Worm (Caenorhabditis elegans) whole organism, young adult: ENCODE measurements around the gene pho-5.

Experiments
- C17E4.6 ChIP-seq: fragments of 200-800 bp; sonication (Bioruptor generic); IDR thresholded peaks from 2 replicates; pipeline ENCODE4 v1.3.6; 2022; ENCODE audit warnings: missing genetic modification reagents, missing genetic modification characterization, missing compliant biosample characterization
- F49E8.2 ChIP-seq: sonication (generic microtip); optimal IDR thresholded peaks from 3 replicates; lab custom pipeline; 2017; ENCODE audit warnings: missing genetic modification characterization, mild to moderate bottlenecking, missing compliant biosample characterization, antibody characterized with exemption, moderate library complexity; ENCODE audit not compliant: insufficient read depth
- F57A8.1 ChIP-seq: fragments of 200-800 bp; sonication (Bioruptor generic); optimal IDR thresholded peaks from 2 replicates; lab custom pipeline; 2018; ENCODE audit warnings: mild to moderate bottlenecking, missing genetic modification characterization, moderate library complexity, missing compliant biosample characterization
- K11D2.4 ChIP-seq: fragments of 200-800 bp; sonication (Bioruptor generic); IDR thresholded peaks from 2 replicates; pipeline ENCODE4 v1.3.6; 2022; ENCODE audit warnings: missing genetic modification reagents, missing genetic modification characterization, missing compliant biosample characterization
- ama-1 ChIP-seq, 3 experiments: fragments of 150-350 bp in 1 of 3; sonication (generic microtip) in 2 of 3; optimal IDR thresholded peaks; 2 replicates each; lab custom pipeline; 2014 to 2018; ENCODE audit warnings: missing biosample characterization in 2 of 3, missing genetic modification characterization in 2 of 3, missing genetic modification reagents in 2 of 3
- ceh-40 ChIP-seq: fragments of 200-800 bp; sonication (Bioruptor generic); IDR thresholded peaks from 2 replicates; pipeline ENCODE4 v1.3.6; 2022; ENCODE audit warnings: missing genetic modification characterization, missing compliant biosample characterization
- die-1 ChIP-seq: sonication (generic microtip); optimal IDR thresholded peaks from 2 replicates; lab custom pipeline; 2016; ENCODE audit warnings: missing genotype, mild to moderate bottlenecking, missing genetic modification characterization, missing compliant biosample characterization
- dpl-1 ChIP-seq: fragments of 150-350 bp; optimal IDR thresholded peaks from 2 replicates; lab custom pipeline; 2014; ENCODE audit warnings: missing biosample characterization, missing genetic modification reagents, missing genetic modification characterization
- lin-26 ChIP-seq: fragments of 200-800 bp; sonication (Bioruptor generic); IDR thresholded peaks from 2 replicates; pipeline ENCODE4 v1.3.6; 2022; ENCODE audit warnings: missing genetic modification reagents, missing genetic modification characterization, missing compliant biosample characterization
- lin-35 ChIP-seq, 3 experiments: fragments of 150-350 bp in 2 of 3; sonication (generic microtip) in 1 of 3; optimal IDR thresholded peaks; 2 replicates each; lab custom pipeline; 2014 to 2018; ENCODE audit warnings: missing biosample characterization in 3 of 3, missing genetic modification characterization in 3 of 3, missing genetic modification reagents in 3 of 3
- mxl-1 ChIP-seq: sonication (generic microtip); optimal IDR thresholded peaks from 2 replicates; lab custom pipeline; 2016; ENCODE audit warnings: missing genetic modification characterization, missing compliant biosample characterization
- tlf-1 ChIP-seq: fragments of 200-800 bp; sonication (Bioruptor generic); optimal IDR thresholded peaks from 2 replicates; lab custom pipeline; 2018; ENCODE audit warnings: mild to moderate bottlenecking, missing genetic modification characterization, missing compliant biosample characterization

DNA sequence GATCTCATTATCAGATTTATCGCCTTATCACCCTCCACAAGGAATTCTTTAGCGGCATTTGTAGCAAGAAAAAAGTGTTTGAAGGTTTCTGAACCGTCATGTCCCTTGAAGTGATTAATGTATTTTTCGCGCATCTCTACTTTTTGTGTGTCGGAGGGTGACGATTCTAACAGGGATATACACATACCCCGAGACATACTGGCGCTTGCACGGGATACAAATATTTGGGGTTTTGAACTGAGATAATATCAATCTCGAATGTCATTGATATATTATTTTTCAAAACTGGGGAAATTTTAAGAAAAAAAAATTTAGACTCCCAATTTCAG is 19.9 kb upstream of the pho-5 start:
- TF ChIP-seq mxl-1 (tag; lab: Kevin White, UChicago) = no peak
- no peak for TF ChIP-seq C17E4.6 (GFP tag; lab: Robert Waterston, UW)
- no peak for TF ChIP-seq dpl-1 (GFP tag; lab: Kevin White, UChicago)
- no peak for TF ChIP-seq ama-1 (optimal IDR thresholded peaks at IDR 0.05; lab: Kevin White, UChicago)
- TF ChIP-seq ama-1 (GFP tag; optimal IDR thresholded peaks at IDR 0.05; lab: Kevin White, UChicago) = no peak
- TF ChIP-seq F49E8.2 (tag; lab: Kevin White, UChicago) = no peak
- no peak for TF ChIP-seq F57A8.1 (GFP tag; lab: Kevin White, UChicago)
- no peak for TF ChIP-seq lin-26 (GFP tag; lab: Robert Waterston, UW)
- TF ChIP-seq tlf-1 (GFP tag; lab: Kevin White, UChicago) = no peak
- TF ChIP-seq K11D2.4 = no peak
- no peak for TF ChIP-seq lin-35 (GFP tag; optimal IDR thresholded peaks at IDR 0.05; lab: Kevin White, UChicago)
- no peak for TF ChIP-seq die-1 (tag; lab: Kevin White, UChicago)
- no peak for TF ChIP-seq ceh-40 (GFP tag; lab: Robert Waterston, UW)
